Worm (Caenorhabditis elegans) whole organism, L4/young adult: ENCODE data around the gene agmo-1.

ENCODE experiments used
- W03F9.2 ChIP-seq: fragments of 150-350 bp; optimal IDR thresholded peaks from 2 replicates; lab custom pipeline; 2014; ENCODE audit warnings: missing biosample characterization, missing genetic modification characterization
- dao-5 ChIP-seq: sonication (generic microtip); optimal IDR thresholded peaks from 2 replicates; lab custom pipeline; 2016; ENCODE audit warnings: missing genotype, missing genetic modification characterization, moderate library complexity, missing compliant biosample characterization
- him-1 ChIP-seq: sonication (generic microtip); optimal IDR thresholded peaks from 2 replicates; lab custom pipeline; 2016; ENCODE audit warnings: missing genotype, missing genetic modification reagents, missing genetic modification characterization, missing compliant biosample characterization

ce11 chrIII:12822608-12823261, 24.4 kb upstream of the agmo-1 start:
- no peak for TF ChIP-seq him-1 (tag; lab: Kevin White, UChicago)
- no peak for TF ChIP-seq dao-5 (tag; lab: Kevin White, UChicago)
- TF ChIP-seq W03F9.2 (tag; lab: Kevin White, UChicago), result no peak
